Fruit fly (Drosophila melanogaster) whole organism, embryonic: ENCODE data around the gene CG5966.
A peak's percentile ranks its signal among the peaks of the same experiment; 100 is the strongest.

Experiments used
- Awh ChIP-seq: fragments of 200-800 bp; sonication (Bioruptor generic); IDR thresholded peaks from 2 replicates; pipeline ENCODE4, ENCODE4 v1.3.6; 2022; ENCODE audit warnings: missing biosample characterization, missing genetic modification characterization
- B-H1 ChIP-seq: fragments of 200-800 bp; sonication (Bioruptor generic); IDR thresholded peaks from 3 replicates; pipeline ENCODE4 v1.3.6; 2022; ENCODE audit warnings: missing biosample characterization, missing genetic modification characterization
- Bteb2 ChIP-seq: fragments of 200-800 bp; sonication (Bioruptor generic); optimal IDR thresholded peaks from 2 replicates; lab custom pipeline; 2016; ENCODE audit warnings: missing biosample characterization, missing genetic modification characterization
- CG10431 ChIP-seq: fragments of 200-800 bp; sonication (Bioruptor generic); optimal IDR thresholded peaks from 3 replicates; lab custom pipeline; 2018; ENCODE audit warnings: missing biosample characterization, mild to moderate bottlenecking, missing genetic modification characterization
- CG13296 ChIP-seq: fragments of 200-800 bp; sonication (Bioruptor generic); optimal IDR thresholded peaks from 3 replicates; lab custom pipeline; 2018; ENCODE audit warnings: missing biosample characterization, mild to moderate bottlenecking, missing genetic modification characterization
- CG13775 ChIP-seq: fragments of 200-800 bp; sonication (Bioruptor generic); optimal IDR thresholded peaks from 3 replicates; lab custom pipeline; 2017; ENCODE audit warnings: missing biosample characterization, mild to moderate bottlenecking, missing genetic modification characterization
- CG14050 ChIP-seq: fragments of 200-800 bp; sonication (Bioruptor generic); IDR thresholded peaks from 3 replicates; pipeline ENCODE4 v1.3.6; 2022; ENCODE audit warnings: missing biosample characterization, missing genetic modification characterization
- CG14710 ChIP-seq: fragments of 200-800 bp; sonication (Bioruptor generic); optimal IDR thresholded peaks from 3 replicates; lab custom pipeline; 2019; ENCODE audit warnings: missing biosample characterization, mild to moderate bottlenecking, missing genetic modification characterization, moderate library complexity
- CG1529 ChIP-seq: fragments of 200-800 bp; sonication (Bioruptor generic); optimal IDR thresholded peaks from 3 replicates; lab custom pipeline; 2018; ENCODE audit warnings: missing biosample characterization, missing genetic modification characterization
- CG16813 ChIP-seq: fragments of 200-800 bp; sonication (Bioruptor generic); IDR thresholded peaks from 3 replicates; pipeline ENCODE4 v1.3.6; 2022; ENCODE audit warnings: missing biosample characterization, missing genetic modification characterization; ENCODE audit not compliant: partially characterized antibody
- CG17829 ChIP-seq: fragments of 200-800 bp; optimal IDR thresholded peaks from 2 replicates; lab custom pipeline; 2019; ENCODE audit warnings: missing biosample characterization, mild to moderate bottlenecking, missing genetic modification characterization, moderate library complexity
- CG3163 ChIP-seq: fragments of 200-800 bp; sonication (Bioruptor generic); optimal IDR thresholded peaks from 3 replicates; lab custom pipeline; 2016; ENCODE audit warnings: missing biosample characterization, missing genetic modification characterization
- CG42726 ChIP-seq: fragments of 200-800 bp; sonication (Bioruptor generic); IDR thresholded peaks from 2 replicates; pipeline ENCODE4 v1.3.6; 2022; ENCODE audit warnings: missing biosample characterization, missing genetic modification characterization; ENCODE audit not compliant: partially characterized antibody
- CG4328 ChIP-seq: fragments of 200-800 bp; sonication (Bioruptor generic); optimal IDR thresholded peaks from 3 replicates; lab custom pipeline; 2017; ENCODE audit warnings: missing biosample characterization, missing genetic modification reagents, missing genetic modification characterization
- CG4854 ChIP-seq: fragments of 200-800 bp; sonication (Bioruptor generic); optimal IDR thresholded peaks from 2 replicates; lab custom pipeline; 2016; ENCODE audit warnings: missing biosample characterization, missing genetic modification characterization, inconsistent platforms
- CG5953 ChIP-seq: fragments of 200-800 bp; sonication (Bioruptor generic); IDR thresholded peaks from 2 replicates; pipeline ENCODE4 v1.3.6; 2022; ENCODE audit warnings: missing biosample characterization, missing genetic modification characterization
- CG6791 ChIP-seq: fragments of 200-800 bp; sonication (Bioruptor generic); IDR thresholded peaks from 3 replicates; pipeline ENCODE4 v1.3.6; 2022; ENCODE audit warnings: missing biosample characterization, missing genetic modification characterization; ENCODE audit not compliant: partially characterized antibody
- CG9437 ChIP-seq: fragments of 200-800 bp; sonication (Bioruptor generic); optimal IDR thresholded peaks from 2 replicates; lab custom pipeline; 2018; ENCODE audit warnings: missing biosample characterization, mild to moderate bottlenecking, missing genetic modification characterization
- CkIIα-i1 ChIP-seq: fragments of 200-800 bp; sonication (Bioruptor generic); IDR thresholded peaks from 2 replicates; pipeline ENCODE4 v1.3.6; 2022; ENCODE audit warnings: missing biosample characterization, missing genetic modification characterization
- Drgx ChIP-seq: fragments of 200-800 bp; sonication (Bioruptor generic); IDR thresholded peaks from 2 replicates; pipeline ENCODE4 v1.3.6; 2022; ENCODE audit warnings: missing biosample characterization, missing genetic modification characterization
- E2f1 ChIP-seq: fragments of 200-800 bp; sonication (Bioruptor generic); IDR thresholded peaks from 2 replicates; pipeline ENCODE4 v1.3.6; 2022; ENCODE audit warnings: missing biosample characterization, missing genetic modification characterization
- Fer1 ChIP-seq: fragments of 200-800 bp; sonication (Bioruptor generic); optimal IDR thresholded peaks from 2 replicates; lab custom pipeline; 2017; ENCODE audit warnings: missing biosample characterization, mild to moderate bottlenecking, missing genetic modification characterization
- Hr3 ChIP-seq: fragments of 200-800 bp; sonication (Bioruptor generic); optimal IDR thresholded peaks from 3 replicates; lab custom pipeline; 2016; ENCODE audit warnings: missing biosample characterization, missing genetic modification characterization
- Hr78 ChIP-seq, 2 experiments: fragments of 200-800 bp in 1 of 2; fragments of >200 bp in 1 of 2; sonication (Bioruptor generic) in 1 of 2; optimal IDR thresholded peaks; 2 replicates each; lab custom pipeline; 2017 to 2019; ENCODE audit warnings: missing biosample characterization in 2 of 2, missing genetic modification characterization in 2 of 2, mild to moderate bottlenecking in 1 of 2, moderate library complexity in 1 of 2
- Kr ChIP-seq: fragments of 200-800 bp; sonication (Bioruptor generic); optimal IDR thresholded peaks from 2 replicates; lab custom pipeline; 2017; ENCODE audit warnings: missing biosample characterization, mild to moderate bottlenecking, missing genetic modification characterization
- Pdp1 ChIP-seq, 2 experiments: fragments of 200-800 bp; sonication (Bioruptor generic); optimal IDR thresholded peaks; 3 replicates each; lab custom pipeline; 2016; ENCODE audit warnings: missing biosample characterization in 2 of 2, missing genetic modification characterization in 2 of 2, mild to moderate bottlenecking in 1 of 2, moderate library complexity in 1 of 2
- TFAM ChIP-seq: fragments of 200-800 bp; sonication (Bioruptor generic); optimal IDR thresholded peaks from 2 replicates; lab custom pipeline; 2017; ENCODE audit warnings: missing biosample characterization, missing genetic modification characterization, inconsistent platforms
- Usf ChIP-seq: fragments of 200-800 bp; sonication (Bioruptor generic); optimal IDR thresholded peaks from 2 replicates; lab custom pipeline; 2017; ENCODE audit warnings: missing genotype, missing biosample characterization, missing genetic modification characterization
- abd-A ChIP-seq: fragments of 200-800 bp; sonication (Bioruptor generic); optimal IDR thresholded peaks from 3 replicates; lab custom pipeline; 2019; ENCODE audit warnings: missing biosample characterization, mild to moderate bottlenecking, missing genetic modification characterization, moderate library complexity
- ac ChIP-seq: fragments of 200-800 bp; sonication (Bioruptor generic); optimal IDR thresholded peaks from 3 replicates; lab custom pipeline; 2017; ENCODE audit warnings: missing biosample characterization, mild to moderate bottlenecking, missing genetic modification characterization
- ap ChIP-seq: fragments of 200-800 bp; sonication (Bioruptor generic); IDR thresholded peaks from 2 replicates; pipeline ENCODE4 v1.3.6; 2022; ENCODE audit warnings: missing biosample characterization, missing genetic modification characterization
- ara ChIP-seq: fragments of 200-800 bp; sonication (Bioruptor generic); IDR thresholded peaks from 2 replicates; pipeline ENCODE4 v1.3.6; 2022; ENCODE audit warnings: missing biosample characterization, missing genetic modification characterization
- danr ChIP-seq: fragments of 200-800 bp; sonication (Bioruptor generic); IDR thresholded peaks from 2 replicates; pipeline ENCODE4 v1.3.6; 2022; ENCODE audit warnings: missing biosample characterization, missing genetic modification characterization
- dm ChIP-seq: fragments of 200-800 bp; sonication (Bioruptor generic); optimal IDR thresholded peaks from 3 replicates; lab custom pipeline; 2016; ENCODE audit warnings: missing biosample characterization, missing genetic modification characterization
- ewg ChIP-seq: fragments of 200-800 bp; sonication (Bioruptor generic); optimal IDR thresholded peaks from 3 replicates; lab custom pipeline; 2017; ENCODE audit warnings: mild to moderate bottlenecking, missing biosample characterization, missing genetic modification reagents, missing genetic modification characterization
- gfzf ChIP-seq: fragments of 200-800 bp; sonication (Bioruptor generic); optimal IDR thresholded peaks from 2 replicates; lab custom pipeline; 2016; ENCODE audit warnings: missing biosample characterization, mild to moderate bottlenecking, missing genetic modification characterization, moderate library complexity
- her ChIP-seq: fragments of 200-800 bp; sonication (Bioruptor generic); optimal IDR thresholded peaks from 2 replicates; lab custom pipeline; 2016; ENCODE audit warnings: missing biosample characterization, missing genetic modification characterization
- lab ChIP-seq: fragments of 200-800 bp; sonication (Bioruptor generic); optimal IDR thresholded peaks from 3 replicates; lab custom pipeline; 2017; ENCODE audit warnings: missing biosample characterization, missing genetic modification characterization, mild to moderate bottlenecking, moderate library complexity, missing genetic modification reagents
- mirr ChIP-seq: fragments of 200-800 bp; sonication (Bioruptor generic); optimal IDR thresholded peaks from 3 replicates; lab custom pipeline; 2018; ENCODE audit warnings: missing biosample characterization, mild to moderate bottlenecking, missing genetic modification characterization
- mld ChIP-seq: fragments of 200-800 bp; sonication (Bioruptor generic); IDR thresholded peaks from 3 replicates; pipeline ENCODE4 v1.3.6; 2022; ENCODE audit warnings: missing biosample characterization, missing genetic modification characterization; ENCODE audit not compliant: partially characterized antibody
- pb ChIP-seq: fragments of 200-800 bp; sonication (Bioruptor generic); optimal IDR thresholded peaks from 3 replicates; lab custom pipeline; 2016; ENCODE audit warnings: missing biosample characterization, missing genetic modification characterization
- pros ChIP-seq: fragments of 200-800 bp; sonication (Bioruptor generic); optimal IDR thresholded peaks from 3 replicates; lab custom pipeline; 2019; ENCODE audit warnings: missing biosample characterization, mild to moderate bottlenecking, missing genetic modification characterization, moderate library complexity
- sens ChIP-seq: fragments of 200-800 bp; sonication (Bioruptor generic); peaks from one replicate; lab custom pipeline; 2016; ENCODE audit warnings: missing biosample characterization, missing genetic modification characterization
- so ChIP-seq: fragments of 200-800 bp; sonication (Bioruptor generic); IDR thresholded peaks from 3 replicates; pipeline ENCODE4 v1.3.6; 2022; ENCODE audit warnings: missing biosample characterization, missing genetic modification characterization
- stc ChIP-seq: fragments of 200-800 bp; sonication (Bioruptor generic); IDR thresholded peaks from 2 replicates; pipeline ENCODE4 v1.3.6; 2022; ENCODE audit warnings: missing biosample characterization, missing genetic modification characterization
- sug ChIP-seq: fragments of 200-800 bp; optimal IDR thresholded peaks from 2 replicates; lab custom pipeline; 2019; ENCODE audit warnings: missing biosample characterization, mild to moderate bottlenecking, missing genetic modification characterization, moderate library complexity
- tio ChIP-seq: fragments of 200-800 bp; sonication (Bioruptor generic); optimal IDR thresholded peaks from 2 replicates; lab custom pipeline; 2017; ENCODE audit warnings: missing biosample characterization, missing genetic modification characterization, inconsistent platforms
- toy ChIP-seq: fragments of 200-800 bp; sonication (Bioruptor generic); IDR thresholded peaks from 2 replicates; pipeline ENCODE4 v1.3.6; 2022; ENCODE audit warnings: missing biosample characterization, missing genetic modification characterization
- vnd ChIP-seq: fragments of 200-800 bp; sonication (Bioruptor generic); IDR thresholded peaks from 3 replicates; pipeline ENCODE4 v1.3.6; 2022; ENCODE audit warnings: missing biosample characterization, missing genetic modification characterization; ENCODE audit not compliant: partially characterized antibody

CG5966 gene

DNA sequence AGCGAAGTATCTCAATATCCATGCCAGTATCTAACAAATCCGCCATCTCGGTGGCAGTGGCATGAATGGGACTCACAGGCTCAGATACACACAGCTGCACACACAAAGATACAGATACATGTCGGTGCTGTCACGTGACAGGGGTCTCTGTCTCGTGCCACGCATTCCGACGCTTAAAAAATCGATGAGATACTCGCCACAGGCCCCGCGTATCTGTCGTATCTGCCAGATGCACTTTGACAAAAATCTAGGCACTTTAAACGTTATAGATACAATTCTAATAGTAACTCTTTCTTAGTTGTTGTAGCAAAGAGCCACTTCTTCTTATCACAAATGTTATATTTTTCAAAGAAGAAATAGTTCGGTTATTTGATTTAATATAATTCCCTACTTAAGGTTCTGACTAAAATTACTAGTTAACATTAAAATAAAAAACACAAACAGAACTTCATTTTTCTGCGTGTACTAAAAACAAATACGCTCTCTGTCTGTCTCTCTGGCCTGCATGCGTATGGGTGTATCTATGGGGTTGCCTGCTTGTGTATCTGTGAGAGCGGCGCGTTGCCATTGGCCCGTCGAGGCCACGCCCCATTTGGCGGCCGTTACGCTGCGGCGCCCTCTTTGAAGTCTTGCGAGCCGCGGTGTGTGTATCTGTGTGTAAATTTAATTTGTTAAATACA lies 12.3 kb downstream of the CG5966 start, which contains the start of gene CG4766 (continued):
- TF ChIP-seq CG16813 (GFP tag; lab: Robert Waterston, UW) (no peak), E2f1 (peak; percentile 72), toy (GFP tag; lab: Robert Waterston, UW) (no peak), CG1529 (GFP tag; lab: Kevin White, UChicago) (peak; percentile 84), CG14050 (GFP tag; lab: Robert Waterston, UW) (peak; percentile 80), Fer1 (GFP tag; lab: Kevin White, UChicago) (peak; percentile 84), tio (peak; percentile 83), Pdp1 (GFP tag; optimal IDR thresholded peaks at IDR 0.05; lab: Kevin White, UChicago) (peak; percentile 81 to 89), Kr (peak; percentile 21), pros (GFP tag; lab: Kevin White, UChicago) (peak; percentile 30), so (GFP tag; lab: Robert Waterston, UW) (peak; percentile 80; the same call in 1 of the 3 replicates), ap (GFP tag; lab: Robert Waterston, UW) (peak; percentile 69), CG13296 (GFP tag; lab: Kevin White, UChicago) (peak; percentile 78), Hr78 (GFP tag; optimal IDR thresholded peaks at IDR 0.05; lab: Kevin White, UChicago) (peak in 1 of 2 experiments; percentile 65), CG5953 (peak; percentile 52; the same call in 1 of the 2 replicates), CG4328 (GFP tag; lab: Kevin White, UChicago) (peak; percentile 83), CG13775 (GFP tag; lab: Kevin White, UChicago) (peak; percentile 87), Drgx (peak; percentile 85), sens (peak; percentile 99), sug (tag; lab: Kevin White, UChicago) (peak; percentile 68), Hr3 (GFP tag; lab: Kevin White, UChicago) (peak; percentile 86), CG3163 (GFP tag; lab: Kevin White, UChicago) (peak; percentile 23), stc (GFP tag; lab: Robert Waterston, UW) (peak; percentile 76), CG4854 (peak; percentile 60), her (GFP tag; lab: Kevin White, UChicago) (peak; percentile 47), B-H1 (GFP tag; lab: Robert Waterston, UW) (peak; percentile 32; the same call in 1 of the 3 replicates), Bteb2 (GFP tag; lab: Kevin White, UChicago) (peak; percentile 66), CG6791 (no peak), mld (GFP tag; lab: Robert Waterston, UW) (no peak), vnd (GFP tag; lab: Robert Waterston, UW) (no peak), pb (GFP tag; lab: Kevin White, UChicago) (peak; percentile 53), CG17829 (peak; percentile 93), CG10431 (peak; percentile 52), CG14710 (tag; lab: Kevin White, UChicago) (peak; percentile 92), CG9437 (GFP tag; lab: Kevin White, UChicago) (peak; percentile 72), lab (GFP tag; lab: Kevin White, UChicago) (peak; percentile 84), mirr (GFP tag; lab: Kevin White, UChicago) (no peak), Awh (peak; percentile 62; the same call in 1 of the 2 replicates), danr (GFP tag; lab: Robert Waterston, UW) (peak; percentile 68), dm (GFP tag; lab: Kevin White, UChicago) (peak; percentile 68), Usf (GFP tag; lab: Kevin White, UChicago) (peak; percentile 74), ewg (GFP tag; lab: Kevin White, UChicago) (peak; percentile 77), ac (GFP tag; lab: Kevin White, UChicago) (peak; percentile 69), TFAM (peak; percentile 21), gfzf (GFP tag; lab: Kevin White, UChicago) (no peak), CG42726 (GFP tag; lab: Robert Waterston, UW) (no peak), ara (peak; percentile 80), CkIIα-i1 (no peak), abd-A (tag; lab: Kevin White, UChicago) (peak; percentile 74)
